Worm (Caenorhabditis elegans): ENCODE measurements around the gene clec-143.
"Not testable (repeated sequence)": the region's sequence is repeated elsewhere in the genome, so short reads cannot be mapped to it uniquely, and the experiment has no call there.

Gene clec-143

DNA sequence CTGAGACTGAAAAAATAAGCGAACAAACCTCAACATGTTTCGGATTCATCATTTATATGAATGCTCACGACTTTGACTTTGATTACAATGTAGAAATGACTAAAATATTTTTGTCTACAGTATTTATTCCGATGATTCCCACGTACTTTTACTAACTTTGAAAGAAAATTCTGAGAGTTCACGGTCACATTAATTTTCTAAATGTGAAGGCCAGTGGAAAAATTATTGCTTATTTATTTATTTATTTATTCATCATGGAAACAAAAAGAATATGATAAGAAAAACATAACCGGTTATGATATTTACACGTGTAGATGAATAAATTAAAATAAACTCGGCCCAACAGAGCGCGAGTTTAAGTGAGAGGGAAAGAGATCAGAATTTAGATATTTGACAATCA lies 22.9 kb upstream of the clec-143 start, which contains the start of gene ZK666.8:
ZK666.8 (minus strand) TSS at position 101 of the 400 bp plus-strand sequence.
- not testable (repeated sequence) for TF ChIP-seq R02D3.7 (tag; optimal IDR thresholded peaks at IDR 0.05); fos-1 (tag; optimal IDR thresholded peaks at IDR 0.05); zip-11 (GFP tag; IDR thresholded peaks at IDR 0.05)

DNA sequence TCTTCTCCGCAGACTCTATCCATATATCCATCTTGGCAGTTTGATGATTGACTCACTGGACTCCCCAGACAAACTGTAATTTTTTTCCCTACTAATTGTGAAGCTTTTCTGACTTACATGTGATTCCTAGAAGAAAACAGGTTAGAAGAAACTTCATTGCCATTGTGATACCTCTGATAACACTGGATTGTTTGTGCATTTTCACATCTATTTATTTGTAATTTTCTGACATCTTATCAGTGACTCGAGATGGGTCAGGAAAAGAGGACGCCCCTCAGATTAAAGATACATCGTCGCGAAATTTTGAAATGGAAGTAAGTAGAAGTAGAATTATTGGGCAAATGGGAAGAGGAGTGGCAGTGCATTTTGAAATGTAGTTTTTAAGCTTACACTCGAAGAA lies 20.2 kb upstream of the clec-143 start, which contains the start of gene clec-61:
clec-61 (minus strand) TSS at position 209 of the 400 bp plus-strand sequence.
- TF ChIP-seq ztf-11 (tag; optimal IDR thresholded peaks at IDR 0.05) (no peak), dve-1 (tag; optimal IDR thresholded peaks at IDR 0.05; ENCODE audit: insufficient read depth) (peak; percentile 18), lir-3 (tag; optimal IDR thresholded peaks at IDR 0.05) (no peak), pqm-1 (tag; optimal IDR thresholded peaks at IDR 0.05) (peak; percentile 23), nhr-28 (tag; optimal IDR thresholded peaks at IDR 0.05) (peak; percentile 58), daf-16 (GFP tag; optimal IDR thresholded peaks at IDR 0.05) (no peak), daf-16 (tag; optimal IDR thresholded peaks at IDR 0.05) (peak; percentile 87), ZK337.2 (GFP tag; IDR thresholded peaks at IDR 0.05) (no peak)

DNA sequence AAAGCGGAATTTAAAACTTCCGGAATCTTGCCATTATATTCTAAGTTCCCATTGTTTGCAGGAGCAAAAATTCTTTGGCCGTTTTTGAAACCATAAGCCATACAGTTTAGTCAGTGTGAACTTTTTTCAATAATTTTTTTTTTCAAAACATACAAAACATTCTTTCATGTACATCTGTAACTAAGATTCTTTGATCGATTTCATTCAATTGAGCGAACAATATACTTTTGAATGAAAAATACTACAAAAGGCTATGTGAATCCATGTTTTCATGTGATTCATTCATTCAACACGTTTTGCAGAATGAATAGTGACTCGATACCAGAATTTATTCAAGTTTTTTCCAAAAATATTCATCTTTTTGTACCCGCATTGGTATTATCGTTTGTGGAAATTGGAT lies 16.6 kb upstream of the clec-143 start, which contains the start of gene ZK666.15:
ZK666.15 (plus strand) TSS at position 301 of the 400 bp plus-strand sequence.
- TF ChIP-seq T26A8.4 (GFP tag; IDR thresholded peaks at IDR 0.05) (no peak), nhr-10 (tag; optimal IDR thresholded peaks at IDR 0.05) (no peak), lin-15B (tag; optimal IDR thresholded peaks at IDR 0.05) (no peak), ZK337.2 (GFP tag; IDR thresholded peaks at IDR 0.05) (no peak), sdz-12 (GFP tag; optimal IDR thresholded peaks at IDR 0.05) (no peak), gei-8 (GFP tag; optimal IDR thresholded peaks at IDR 0.05) (no peak), lsy-2 (tag; optimal IDR thresholded peaks at IDR 0.05) (no peak), F49E8.2 (tag; optimal IDR thresholded peaks at IDR 0.05; ENCODE audit: borderline replicate concordance) (no peak), zip-2 (tag; optimal IDR thresholded peaks at IDR 0.05) (no peak), mep-1 (tag; optimal IDR thresholded peaks at IDR 0.05) (no peak), ztf-7 (tag; optimal IDR thresholded peaks at IDR 0.05) (no peak), aly-2 (tag; optimal IDR thresholded peaks at IDR 0.05) (no peak), ceh-32 (tag; optimal IDR thresholded peaks at IDR 0.05; ENCODE audit: poor library complexity) (no peak), madf-5 (GFP tag; IDR thresholded peaks at IDR 0.05) (no peak), lin-38 (GFP tag; IDR thresholded peaks at IDR 0.05) (no peak), hlh-30 (tag; optimal IDR thresholded peaks at IDR 0.05; ENCODE audit: insufficient read depth) (no peak), lir-3 (tag; optimal IDR thresholded peaks at IDR 0.05) (no peak), Y75B8A.6 (GFP tag; IDR thresholded peaks at IDR 0.05) (no peak)

DNA sequence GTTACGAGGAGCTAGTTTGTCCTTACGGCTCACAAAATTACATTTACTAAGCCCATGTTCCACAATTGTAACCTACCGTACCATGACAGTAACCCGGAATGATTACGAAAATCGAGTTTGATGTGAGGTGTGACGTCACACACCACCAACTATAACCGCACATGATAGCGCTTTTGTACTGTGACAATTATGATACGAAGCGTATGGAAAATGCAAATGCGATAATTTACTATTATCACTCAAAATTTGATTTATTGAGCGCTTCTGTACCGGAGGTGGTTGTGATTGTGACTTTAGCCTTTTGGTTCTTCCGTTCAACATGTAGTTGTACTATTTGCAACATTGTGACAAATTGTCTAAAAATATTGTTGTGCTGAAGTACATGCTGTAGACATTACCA lies 15.5 kb upstream of the clec-143 start:
- TF ChIP-seq tag-97 (GFP tag; IDR thresholded peaks at IDR 0.05) (no peak), dpl-1 (GFP tag; optimal IDR thresholded peaks at IDR 0.05) (no peak), aha-1 (tag) (peak; percentile 65), ZK337.2 (GFP tag; IDR thresholded peaks at IDR 0.05) (no peak), madf-9 (GFP tag; conservative IDR thresholded peaks at IDR 0.05) (no peak), lin-1 (GFP tag; IDR thresholded peaks at IDR 0.05) (no peak), daf-19 (GFP tag; conservative IDR thresholded peaks at IDR 0.05) (no peak), php-3 (GFP tag; IDR thresholded peaks at IDR 0.05) (peak; percentile 71), pqm-1 (tag; optimal IDR thresholded peaks at IDR 0.05) (peak; percentile 91), unc-62 (GFP tag; optimal IDR thresholded peaks at IDR 0.05 in 1 of 2) (peak in 1 of 2 experiments; percentile 66), unc-62 (tag; optimal IDR thresholded peaks at IDR 0.05) (no peak), dmd-6 (GFP tag; IDR thresholded peaks at IDR 0.05) (peak; percentile 61), nhr-28 (tag; optimal IDR thresholded peaks at IDR 0.05) (peak; percentile 76), hlh-11 (tag; optimal IDR thresholded peaks at IDR 0.05) (peak; percentile 44), nhr-10 (tag; optimal IDR thresholded peaks at IDR 0.05) (no peak)
